Fruit fly (Drosophila melanogaster) whole organism, prepupa: Measurements from ENCODE around the gene Ipp.

ENCODE experiments used
- Blimp-1 ChIP-seq: fragments of 200-800 bp; sonication (Bioruptor generic); optimal IDR thresholded peaks from 3 replicates; lab custom pipeline; 2017; ENCODE audit warnings: missing biosample characterization, missing genetic modification characterization, mild to moderate bottlenecking, moderate library complexity, missing genetic modification reagents
- CG10669 ChIP-seq: fragments of 200-800 bp; sonication (Bioruptor generic); optimal IDR thresholded peaks from 3 replicates; lab custom pipeline; 2018; ENCODE audit warnings: missing biosample characterization, mild to moderate bottlenecking, missing genetic modification characterization, moderate library complexity
- CG11762 ChIP-seq: fragments of 200-800 bp; sonication (Bioruptor generic); optimal IDR thresholded peaks from 3 replicates; lab custom pipeline; 2016; ENCODE audit warnings: missing biosample characterization, missing genetic modification characterization; ENCODE audit not compliant: insufficient read depth
- CG11902 ChIP-seq: fragments of 200-800 bp; sonication (Bioruptor generic); optimal IDR thresholded peaks from 3 replicates; lab custom pipeline; 2016; ENCODE audit warnings: missing biosample characterization, missing genetic modification characterization
- CG15336 ChIP-seq: fragments of 200-800 bp; sonication (Bioruptor generic); IDR thresholded peaks from 2 replicates; pipeline ENCODE4 v1.3.6; 2022; ENCODE audit warnings: missing biosample characterization, missing genetic modification characterization
- CG1621 ChIP-seq: fragments of 200-800 bp; sonication (Bioruptor generic); optimal IDR thresholded peaks from 3 replicates; lab custom pipeline; 2018; ENCODE audit warnings: missing biosample characterization, mild to moderate bottlenecking, missing genetic modification characterization
- CG16779 ChIP-seq: fragments of 200-800 bp; sonication (Bioruptor generic); optimal IDR thresholded peaks from 3 replicates; lab custom pipeline; 2017; ENCODE audit warnings: missing biosample characterization, mild to moderate bottlenecking, missing genetic modification characterization
- CG3032 ChIP-seq: fragments of 200-800 bp; optimal IDR thresholded peaks from 2 replicates; lab custom pipeline; 2019; ENCODE audit warnings: missing biosample characterization, mild to moderate bottlenecking, missing genetic modification characterization, moderate library complexity
- CG31627 ChIP-seq: fragments of 200-800 bp; sonication (Bioruptor generic); optimal IDR thresholded peaks from 3 replicates; lab custom pipeline; 2016; ENCODE audit warnings: missing biosample characterization, missing genetic modification characterization
- CG32006 ChIP-seq: fragments of 200-800 bp; sonication (Bioruptor generic); optimal IDR thresholded peaks from 3 replicates; lab custom pipeline; 2017; ENCODE audit warnings: missing biosample characterization, mild to moderate bottlenecking, missing genetic modification characterization
- CG34406 ChIP-seq: fragments of 200-800 bp; sonication (Bioruptor generic); optimal IDR thresholded peaks from 3 replicates; lab custom pipeline; 2016; ENCODE audit warnings: missing biosample characterization, missing genetic modification characterization
- CG3919 ChIP-seq: fragments of 200-800 bp; sonication (Bioruptor generic); optimal IDR thresholded peaks from 3 replicates; lab custom pipeline; 2016; ENCODE audit warnings: missing biosample characterization, missing genetic modification characterization
- CG6163 ChIP-seq: fragments of 200-800 bp; sonication (Bioruptor generic); IDR thresholded peaks from 3 replicates; pipeline ENCODE4 v1.3.6; 2022; ENCODE audit warnings: missing biosample characterization, missing genetic modification characterization
- CG6276 ChIP-seq: fragments of 200-800 bp; sonication (Bioruptor generic); optimal IDR thresholded peaks from 2 replicates; lab custom pipeline; 2017; ENCODE audit warnings: missing biosample characterization, mild to moderate bottlenecking, missing genetic modification characterization
- CG6792 ChIP-seq: fragments of 200-800 bp; sonication (Bioruptor generic); optimal IDR thresholded peaks from 3 replicates; lab custom pipeline; 2016; ENCODE audit warnings: missing biosample characterization, missing genetic modification characterization
- CG6808 ChIP-seq: fragments of 200-800 bp; sonication (Bioruptor generic); optimal IDR thresholded peaks from 3 replicates; lab custom pipeline; 2017; ENCODE audit warnings: missing biosample characterization, missing genetic modification characterization, mild to moderate bottlenecking, moderate library complexity, missing genetic modification reagents
- CG6854 ChIP-seq: fragments of 200-800 bp; sonication (Bioruptor generic); optimal IDR thresholded peaks from 2 replicates; lab custom pipeline; 2017; ENCODE audit warnings: missing biosample characterization, mild to moderate bottlenecking, missing genetic modification characterization
- CG7368 ChIP-seq: fragments of 200-800 bp; sonication (Bioruptor generic); optimal IDR thresholded peaks from 3 replicates; lab custom pipeline; 2016; ENCODE audit warnings: missing biosample characterization, missing genetic modification characterization
- CG8119 ChIP-seq: fragments of 200-800 bp; sonication (Bioruptor generic); IDR thresholded peaks from 3 replicates; pipeline ENCODE4 v1.3.6; 2022; ENCODE audit warnings: missing biosample characterization, missing genetic modification characterization
- CG8319 ChIP-seq: fragments of 200-800 bp; sonication (Bioruptor generic); optimal IDR thresholded peaks from 3 replicates; lab custom pipeline; 2016; ENCODE audit warnings: missing biosample characterization, missing genetic modification characterization
- CG8632 ChIP-seq: fragments of 200-800 bp; sonication (Bioruptor generic); optimal IDR thresholded peaks from 3 replicates; lab custom pipeline; 2016; ENCODE audit warnings: missing biosample characterization, missing genetic modification characterization
- CG9139 ChIP-seq: fragments of 200-800 bp; sonication (Bioruptor generic); optimal IDR thresholded peaks from 3 replicates; lab custom pipeline; 2017; ENCODE audit warnings: missing biosample characterization, mild to moderate bottlenecking, missing genetic modification characterization
- Eip75B ChIP-seq: fragments of 200-800 bp; sonication (Bioruptor generic); optimal IDR thresholded peaks from 3 replicates; lab custom pipeline; 2016; ENCODE audit warnings: missing biosample characterization, missing genetic modification characterization
- Eip78C ChIP-seq: fragments of 200-800 bp; sonication (Bioruptor generic); peaks from one replicate; lab custom pipeline; 2016; ENCODE audit warnings: missing biosample characterization, missing genetic modification characterization
- Eip93F ChIP-seq: fragments of 200-800 bp; sonication (Bioruptor generic); optimal IDR thresholded peaks from 2 replicates; lab custom pipeline; 2016; ENCODE audit warnings: missing biosample characterization, mild to moderate bottlenecking, missing genetic modification characterization
- Ets21C ChIP-seq: fragments of 200-800 bp; sonication (Bioruptor generic); optimal IDR thresholded peaks from 3 replicates; lab custom pipeline; 2016; ENCODE audit warnings: missing biosample characterization, missing genetic modification characterization
- Gug ChIP-seq: fragments of 200-800 bp; sonication (Bioruptor generic); IDR thresholded peaks from 2 replicates; pipeline ENCODE4 v1.3.6; 2022; ENCODE audit warnings: missing biosample characterization, missing genetic modification characterization
- Hr38 ChIP-seq: sonication (Bioruptor generic); optimal IDR thresholded peaks from 2 replicates; lab custom pipeline; 2016; ENCODE audit warnings: missing biosample characterization, missing genetic modification characterization
- Hr39 ChIP-seq: fragments of 200-800 bp; sonication (Bioruptor generic); optimal IDR thresholded peaks from 2 replicates; lab custom pipeline; 2016; ENCODE audit warnings: missing biosample characterization, missing genetic modification characterization
- Hr4 ChIP-seq: fragments of 200-800 bp; sonication (Bioruptor generic); optimal IDR thresholded peaks from 3 replicates; lab custom pipeline; 2016; ENCODE audit warnings: missing biosample characterization, missing genetic modification characterization
- Lpt ChIP-seq: fragments of 200-800 bp; sonication (Bioruptor generic); optimal IDR thresholded peaks from 3 replicates; lab custom pipeline; 2016; ENCODE audit warnings: missing biosample characterization, missing genetic modification characterization
- Met ChIP-seq: fragments of 200-800 bp; sonication (Bioruptor generic); optimal IDR thresholded peaks from 3 replicates; lab custom pipeline; 2016; ENCODE audit warnings: missing biosample characterization, missing genetic modification characterization
- OdsH ChIP-seq: fragments of 200-800 bp; sonication (Bioruptor generic); optimal IDR thresholded peaks from 3 replicates; lab custom pipeline; 2016; ENCODE audit warnings: missing biosample characterization, missing genetic modification characterization
- Smox ChIP-seq: fragments of 200-800 bp; sonication (Bioruptor generic); optimal IDR thresholded peaks from 3 replicates; lab custom pipeline; 2016; ENCODE audit warnings: missing biosample characterization, missing genetic modification characterization
- Sox102F ChIP-seq: fragments of 200-800 bp; sonication (Bioruptor generic); optimal IDR thresholded peaks from 2 replicates; lab custom pipeline; 2016; ENCODE audit warnings: missing biosample characterization, mild to moderate bottlenecking, missing genetic modification characterization
- Sox15 ChIP-seq: fragments of 200-800 bp; sonication (Bioruptor generic); optimal IDR thresholded peaks from 3 replicates; lab custom pipeline; 2016; ENCODE audit warnings: missing biosample characterization, missing genetic modification characterization
- achi ChIP-seq: fragments of 200-800 bp; sonication (Bioruptor generic); optimal IDR thresholded peaks from 3 replicates; lab custom pipeline; 2016; ENCODE audit warnings: missing biosample characterization, missing genetic modification characterization
- acj6 ChIP-seq: fragments of 200-800 bp; sonication (Bioruptor generic); optimal IDR thresholded peaks from 3 replicates; lab custom pipeline; 2016; ENCODE audit warnings: missing biosample characterization, missing genetic modification characterization
- cyc ChIP-seq: fragments of 200-800 bp; sonication (Bioruptor generic); optimal IDR thresholded peaks from 3 replicates; lab custom pipeline; 2016; ENCODE audit warnings: missing biosample characterization, missing genetic modification characterization
- dac ChIP-seq: fragments of 200-800 bp; sonication (Bioruptor generic); optimal IDR thresholded peaks from 2 replicates; lab custom pipeline; 2017; ENCODE audit warnings: missing biosample characterization, mild to moderate bottlenecking, missing genetic modification characterization
- dsx ChIP-seq: fragments of 200-800 bp; optimal IDR thresholded peaks from 3 replicates; lab custom pipeline; 2019; ENCODE audit warnings: missing biosample characterization, mild to moderate bottlenecking, missing genetic modification characterization, moderate library complexity; ENCODE audit not compliant: poor library complexity, severe bottlenecking
- eg ChIP-seq: fragments of 200-800 bp; sonication (Bioruptor generic); IDR thresholded peaks from 3 replicates; pipeline ENCODE4 v1.3.6; 2022; ENCODE audit warnings: missing biosample characterization, missing genetic modification characterization
- esn ChIP-seq: fragments of 200-800 bp; sonication (Bioruptor generic); optimal IDR thresholded peaks from 2 replicates; lab custom pipeline; 2016; ENCODE audit warnings: missing biosample characterization, mild to moderate bottlenecking, missing genetic modification characterization, moderate library complexity
- fd85E ChIP-seq: fragments of 200-800 bp; sonication (Bioruptor generic); optimal IDR thresholded peaks from 3 replicates; lab custom pipeline; 2016; ENCODE audit warnings: missing biosample characterization, missing genetic modification characterization
- salr ChIP-seq, 2 experiments: fragments of 200-800 bp; sonication (Bioruptor generic); optimal IDR thresholded peaks; 3 replicates each; lab custom pipeline; 2016 to 2018; ENCODE audit warnings: missing biosample characterization in 2 of 2, missing genetic modification characterization in 2 of 2, mild to moderate bottlenecking in 1 of 2
- ss ChIP-seq, 2 experiments: fragments of 200-800 bp; sonication (Bioruptor generic); optimal IDR thresholded peaks; 2 replicates in 1 of 2; 3 replicates in 1 of 2; lab custom pipeline; 2017 to 2018; ENCODE audit warnings: mild to moderate bottlenecking in 2 of 2, missing biosample characterization in 2 of 2, missing genetic modification characterization in 2 of 2, moderate library complexity in 1 of 2
- topi ChIP-seq: fragments of 200-800 bp; sonication (Bioruptor generic); optimal IDR thresholded peaks from 3 replicates; lab custom pipeline; 2016; ENCODE audit warnings: missing biosample characterization, missing genetic modification characterization
- vri ChIP-seq: fragments of 200-800 bp; sonication (Bioruptor generic); optimal IDR thresholded peaks from 3 replicates; lab custom pipeline; 2016; ENCODE audit warnings: missing biosample characterization, mild to moderate bottlenecking, missing genetic modification characterization

Ipp gene

DNA sequence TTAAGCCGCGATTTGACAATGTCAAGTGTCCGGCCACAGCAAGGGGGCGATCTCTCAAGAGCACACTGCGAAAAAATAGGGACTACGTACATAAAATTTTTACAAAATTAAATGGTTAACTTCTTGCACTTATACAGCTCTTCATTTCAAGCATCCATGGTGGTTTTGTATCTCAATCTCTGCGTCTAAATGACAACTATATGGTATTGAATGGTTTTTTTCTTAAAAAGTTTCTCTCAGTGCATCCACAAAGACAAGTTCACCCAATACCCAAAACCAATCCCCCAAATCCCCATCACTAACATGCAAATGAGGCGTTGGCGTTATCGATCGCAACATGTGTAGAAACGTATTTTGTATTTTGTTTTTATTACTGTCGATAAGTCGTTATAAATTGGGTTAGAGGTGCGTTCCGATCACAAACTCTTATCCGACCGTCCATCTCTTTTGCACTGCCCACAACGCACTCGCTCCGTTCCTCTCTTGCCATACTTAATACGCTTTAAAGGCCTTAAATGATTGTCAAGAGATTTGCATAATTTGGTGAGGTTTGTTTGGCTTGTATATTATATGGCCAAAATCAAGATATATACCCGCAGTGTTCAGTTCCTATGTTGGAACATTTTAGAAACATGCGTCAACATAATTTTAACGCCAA, 43.7 kb upstream of the Ipp start (continued):
- TF ChIP-seq CG31627 (GFP tag; lab: Kevin White, UChicago) (peak; percentile 70), Hr39 (GFP tag; lab: Kevin White, UChicago) (peak; percentile 69), ss (GFP tag; optimal IDR thresholded peaks at IDR 0.05; lab: Kevin White, UChicago) (no peak), CG3919 (GFP tag; lab: Kevin White, UChicago) (peak; percentile 13), CG8632 (GFP tag; lab: Kevin White, UChicago) (peak; percentile 26), Hr38 (GFP tag; lab: Kevin White, UChicago) (no peak), OdsH (GFP tag; lab: Kevin White, UChicago) (peak; percentile 36), CG34406 (peak; percentile 27), CG16779 (tag; lab: Kevin White, UChicago) (no peak), topi (peak; percentile 66), CG6792 (GFP tag; lab: Kevin White, UChicago) (peak; percentile 24), CG10669 (GFP tag; lab: Kevin White, UChicago) (no peak), Sox102F (GFP tag; lab: Kevin White, UChicago) (peak; percentile 50), CG11902 (GFP tag; lab: Kevin White, UChicago) (peak; percentile 6), Sox15 (GFP tag; lab: Kevin White, UChicago) (no peak), CG8319 (GFP tag; lab: Kevin White, UChicago) (no peak), Smox (GFP tag; lab: Kevin White, UChicago) (peak; percentile 54), CG8119 (GFP tag; lab: Robert Waterston, UW) (no peak), dsx (no peak), CG3032 (tag; lab: Kevin White, UChicago) (no peak), Ets21C (GFP tag; lab: Kevin White, UChicago) (peak; percentile 35), CG32006 (no peak), CG1621 (tag; lab: Kevin White, UChicago) (no peak), vri (GFP tag; lab: Kevin White, UChicago) (peak; percentile 39), CG11762 (GFP tag; lab: Kevin White, UChicago) (no peak), Gug (GFP tag; lab: Robert Waterston, UW) (no peak), CG7368 (GFP tag; lab: Kevin White, UChicago) (no peak), cyc (GFP tag; lab: Kevin White, UChicago) (peak; percentile 53), Eip75B (GFP tag; lab: Kevin White, UChicago) (no peak), CG15336 (GFP tag; lab: Robert Waterston, UW) (0 out of 2 replicates have a peak, but pooled peaks have one; percentile 15), salr (GFP tag; optimal IDR thresholded peaks at IDR 0.05; lab: Kevin White, UChicago) (no peak), eg (GFP tag; lab: Robert Waterston, UW) (no peak)
- TF ChIP-seq, all 60 proteins: peak for 24

dm6 chr3R:13915646-13916045, 42.9 kb upstream of the Ipp start:
- TF ChIP-seq CG15336 (GFP tag; lab: Robert Waterston, UW) (no peak), Sox15 (GFP tag; lab: Kevin White, UChicago) (peak; percentile 56), CG6808 (peak; percentile 86), OdsH (GFP tag; lab: Kevin White, UChicago) (peak; percentile 76), CG6276 (GFP tag; lab: Kevin White, UChicago) (no peak), CG11902 (GFP tag; lab: Kevin White, UChicago) (peak; percentile 66), Eip93F (GFP tag; lab: Kevin White, UChicago) (no peak), Eip78C (GFP tag; lab: Kevin White, UChicago) (peak; percentile 92), CG9139 (GFP tag; lab: Kevin White, UChicago) (peak; percentile 75), Smox (GFP tag; lab: Kevin White, UChicago) (peak; percentile 66), Hr4 (GFP tag; lab: Kevin White, UChicago) (peak; percentile 39), Eip75B (GFP tag; lab: Kevin White, UChicago) (peak; percentile 70), CG8632 (GFP tag; lab: Kevin White, UChicago) (peak; percentile 63), CG3919 (GFP tag; lab: Kevin White, UChicago) (peak; percentile 75), Lpt (GFP tag; lab: Kevin White, UChicago) (peak; percentile 32), Hr39 (GFP tag; lab: Kevin White, UChicago) (peak; percentile 70), CG6163 (peak; percentile 84), acj6 (GFP tag; lab: Kevin White, UChicago) (peak; percentile 80), Ets21C (GFP tag; lab: Kevin White, UChicago) (peak; percentile 57), esn (GFP tag; lab: Kevin White, UChicago) (peak; percentile 79), CG1621 (tag; lab: Kevin White, UChicago) (peak; percentile 79), dac (no peak), Met (GFP tag; lab: Kevin White, UChicago) (peak; percentile 77), Blimp-1 (GFP tag; lab: Kevin White, UChicago) (peak; percentile 44), achi (GFP tag; lab: Kevin White, UChicago) (peak; percentile 69), fd85E (no peak), CG6854 (GFP tag; lab: Kevin White, UChicago) (no peak), CG7368 (GFP tag; lab: Kevin White, UChicago) (peak; percentile 48)
